Worm (Caenorhabditis elegans): ENCODE results near the gene Y22D7AL.7.

DNA sequence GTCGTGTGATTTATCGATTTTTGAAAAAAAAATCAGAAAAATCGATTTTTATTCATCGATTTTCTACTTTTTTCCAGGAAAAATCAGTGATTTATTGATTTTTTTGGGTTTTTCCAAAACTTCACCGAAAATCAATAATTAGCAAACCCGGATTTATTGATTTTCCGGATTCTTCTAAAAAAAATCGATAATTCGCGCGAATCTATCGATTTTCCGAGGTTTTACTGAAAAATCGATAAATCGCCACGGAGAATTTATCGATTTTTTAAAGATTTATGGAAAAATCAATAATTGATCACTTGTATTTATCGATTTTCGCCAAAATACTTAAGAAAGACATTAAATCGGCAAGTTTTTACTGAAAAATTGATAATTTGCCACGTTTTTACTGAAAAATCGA is 7.0 kb downstream of the Y22D7AL.7 start:
- TF ChIP-seq tbx-2 (tag; optimal IDR thresholded peaks at IDR 0.05) (no peak), egl-27 (tag; optimal IDR thresholded peaks at IDR 0.05) (no peak), jun-1 (tag; optimal IDR thresholded peaks at IDR 0.05) (no peak), mml-1 (tag; optimal IDR thresholded peaks at IDR 0.05) (no peak), snpc-4 (tag; optimal IDR thresholded peaks at IDR 0.05) (no peak), mdl-1 (tag; optimal IDR thresholded peaks at IDR 0.05) (no peak), fkh-2 (tag; optimal IDR thresholded peaks at IDR 0.05) (no peak), nhr-237 (tag; optimal IDR thresholded peaks at IDR 0.05) (no peak), ZK546.5 (tag; optimal IDR thresholded peaks at IDR 0.05) (no peak), ztf-11 (tag; optimal IDR thresholded peaks at IDR 0.05) (no peak), daf-12 (tag; optimal IDR thresholded peaks at IDR 0.05) (no peak), skn-1 (tag; optimal IDR thresholded peaks at IDR 0.05) (no peak), nhr-28 (tag; optimal IDR thresholded peaks at IDR 0.05) (no peak), fos-1 (tag; optimal IDR thresholded peaks at IDR 0.05) (no peak)

All from whole organism, L3 larva.